Fruit fly (Drosophila melanogaster): Measurements from ENCODE around the gene CG9123.

DNA sequence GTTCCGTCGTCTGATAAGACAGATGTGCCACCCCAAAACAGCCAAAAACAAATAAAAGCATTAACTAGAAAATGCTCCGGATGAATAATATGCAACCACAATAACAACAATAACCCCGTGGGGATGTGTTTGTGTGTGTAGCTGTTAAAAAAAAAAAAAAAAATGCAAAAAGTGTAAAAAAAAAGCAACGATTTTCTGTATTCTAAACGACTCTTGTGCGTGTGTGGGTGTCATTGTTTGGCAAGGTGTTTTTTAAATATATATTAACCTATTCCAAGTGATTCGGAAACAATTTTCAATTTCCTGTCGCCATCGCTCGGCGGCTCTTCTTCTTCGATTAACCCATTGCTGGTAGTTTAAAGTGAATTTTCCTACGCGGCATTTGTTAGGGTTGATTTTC lies 21.4 kb downstream of the CG9123 start:
- TF ChIP-seq CG8478 (optimal IDR thresholded peaks at IDR 0.05) (no peak), CTCF (optimal IDR thresholded peaks at IDR 0.05) (no peak)
